Worm (Caenorhabditis elegans): ENCODE measurements around the gene vps-29.

Gene vps-29

ce11 chrIII:10078151-10078550, 34.7 kb downstream of the vps-29 start, which contains the start of gene T16G12.9:
Gene T16G12.9 (minus strand): TSS chrIII:10078251.
- TF ChIP-seq skn-1 (tag; optimal IDR thresholded peaks at IDR 0.05) (no peak), elt-2 (tag; optimal IDR thresholded peaks at IDR 0.05) (no peak), nhr-77 (tag; optimal IDR thresholded peaks at IDR 0.05) (no peak), hmg-11 (tag; optimal IDR thresholded peaks at IDR 0.05) (no peak), elt-1 (tag; optimal IDR thresholded peaks at IDR 0.05) (no peak), fos-1 (tag; optimal IDR thresholded peaks at IDR 0.05) (no peak), ceh-16 (tag; optimal IDR thresholded peaks at IDR 0.05) (no peak), ceh-9 (tag; optimal IDR thresholded peaks at IDR 0.05) (no peak), nhr-237 (tag; optimal IDR thresholded peaks at IDR 0.05) (no peak), nfya-1 (tag; optimal IDR thresholded peaks at IDR 0.05; ENCODE audit: insufficient read depth) (no peak), nhr-12 (tag; optimal IDR thresholded peaks at IDR 0.05) (no peak), nhr-25 (tag; optimal IDR thresholded peaks at IDR 0.05) (no peak), aly-2 (tag; optimal IDR thresholded peaks at IDR 0.05) (no peak), nhr-43 (tag; optimal IDR thresholded peaks at IDR 0.05; ENCODE audit: poor library complexity, severe bottlenecking) (no peak), pqm-1 (tag; optimal IDR thresholded peaks at IDR 0.05) (no peak), ztf-11 (tag; optimal IDR thresholded peaks at IDR 0.05) (no peak), lin-39 (tag; optimal IDR thresholded peaks at IDR 0.05) (no peak)

- TF ChIP-seq nfya-1 (tag; optimal IDR thresholded peaks at IDR 0.05; ENCODE audit: insufficient read depth): peak; percentile 92
- TF ChIP-seq fkh-10 (GFP tag; optimal IDR thresholded peaks at IDR 0.05): no peak
Observed at ce11 chrIII:10076042-10076441, 36.8 kb downstream of the vps-29 start.

ce11 chrIII:10069278-10069677, 43.6 kb downstream of the vps-29 start, which contains the start of gene T16G12.6:
Gene T16G12.6 (plus strand): TSS chrIII:10069578.
- no peak for TF ChIP-seq mml-1 (tag; optimal IDR thresholded peaks at IDR 0.05)
- no peak for TF ChIP-seq lsy-12 (tag; optimal IDR thresholded peaks at IDR 0.05)
- TF ChIP-seq skn-1 (tag; optimal IDR thresholded peaks at IDR 0.05): no peak
- no peak for TF ChIP-seq daf-12 (tag; optimal IDR thresholded peaks at IDR 0.05)

- TF ChIP-seq snpc-4 (tag; optimal IDR thresholded peaks at IDR 0.05) (peak; percentile 12), lsy-12 (tag; optimal IDR thresholded peaks at IDR 0.05) (peak; percentile 22), nhr-23 (tag; optimal IDR thresholded peaks at IDR 0.05) (no peak), nhr-77 (tag; optimal IDR thresholded peaks at IDR 0.05) (no peak), pha-4 (tag; optimal IDR thresholded peaks at IDR 0.05) (no peak), hmg-11 (tag; optimal IDR thresholded peaks at IDR 0.05) (peak; percentile 65), lin-15B (tag; optimal IDR thresholded peaks at IDR 0.05) (peak; percentile 48), nhr-43 (tag; optimal IDR thresholded peaks at IDR 0.05; ENCODE audit: poor library complexity, severe bottlenecking) (peak; percentile 79)
Observed at ce11 chrIII:10064140-10064539, 48.7 kb downstream of the vps-29 start, which contains the start of gene ekl-6. Gene ekl-6 (plus strand): TSS chrIII:10064404.

Measured in whole organism, L3 larva.